Worm (Caenorhabditis elegans): ENCODE results near the gene txdc-9.

Gene txdc-9

ce11 chrIII:6389533-6389932, 42.4 kb upstream of the txdc-9 start, which contains the start of gene C16A3.2:
Gene C16A3.2, plus strand, starts transcription at chrIII:6389833.
- TF ChIP-seq lsl-1 (GFP tag; optimal IDR thresholded peaks at IDR 0.05) (peak; percentile 0), pha-4 (tag; optimal IDR thresholded peaks at IDR 0.05) (no peak)

ce11 chrIII:6390644-6391043, 41.3 kb upstream of the txdc-9 start, which contains the start of gene smrc-1:
Gene smrc-1, plus strand, starts transcription at chrIII:6390944.
- TF ChIP-seq nhr-179 (tag; optimal IDR thresholded peaks at IDR 0.05) (no peak), hrde-1 (tag; optimal IDR thresholded peaks at IDR 0.05; ENCODE audit: borderline replicate concordance) (no peak), ztf-25 (GFP tag; IDR thresholded peaks at IDR 0.05) (no peak), Y67H2A.10 (GFP tag; conservative IDR thresholded peaks at IDR 0.05) (no peak), somi-1 (GFP tag; optimal IDR thresholded peaks at IDR 0.05) (no peak), attf-3 (GFP tag; conservative IDR thresholded peaks at IDR 0.05) (no peak), T26A5.8 (tag; optimal IDR thresholded peaks at IDR 0.05) (no peak), B0261.1 (tag; optimal IDR thresholded peaks at IDR 0.05) (no peak), madf-6 (GFP tag; IDR thresholded peaks at IDR 0.05) (no peak), ztf-26 (tag; optimal IDR thresholded peaks at IDR 0.05) (no peak), F39B2.1 (GFP tag; IDR thresholded peaks at IDR 0.05) (no peak)

- peak; percentile 10 for TF ChIP-seq ama-1 (optimal IDR thresholded peaks at IDR 0.05)
- no peak for TF ChIP-seq ama-1 (GFP tag; optimal IDR thresholded peaks at IDR 0.05)
- no peak for TF ChIP-seq attf-5 (GFP tag; optimal IDR thresholded peaks at IDR 0.05)
These were observed 36.2 kb upstream of the txdc-9 start, which contains the start of gene oatr-1 for ce11 chrIII:6395706-6396232. Gene oatr-1, minus strand, starts transcription at chrIII:6396182.

ce11 chrIII:6396381-6396780, 35.6 kb upstream of the txdc-9 start:
- TF ChIP-seq attf-5 (GFP tag; optimal IDR thresholded peaks at IDR 0.05) (no peak), atf-7 (tag; optimal IDR thresholded peaks at IDR 0.05) (peak; percentile 57), nhr-80 (tag; optimal IDR thresholded peaks at IDR 0.05) (peak; percentile 82), nhr-179 (tag; optimal IDR thresholded peaks at IDR 0.05) (no peak), nhr-90 (tag; optimal IDR thresholded peaks at IDR 0.05) (no peak), let-607 (tag; optimal IDR thresholded peaks at IDR 0.05) (peak in 1 of 2 experiments; percentile 45), F10E7.11 (tag; optimal IDR thresholded peaks at IDR 0.05) (no peak), snpc-4 (GFP tag; optimal IDR thresholded peaks at IDR 0.05) (no peak), snpc-4 (tag; optimal IDR thresholded peaks at IDR 0.05) (no peak), hlh-12 (tag; optimal IDR thresholded peaks at IDR 0.05) (no peak), sdz-38 (tag; optimal IDR thresholded peaks at IDR 0.05) (no peak), B0035.1 (tag; optimal IDR thresholded peaks at IDR 0.05) (no peak), F23B12.7 (tag; optimal IDR thresholded peaks at IDR 0.05; ENCODE audit: insufficient read depth) (no peak), ceh-79 (tag; optimal IDR thresholded peaks at IDR 0.05) (no peak), egrh-3 (GFP tag; IDR thresholded peaks at IDR 0.05) (no peak), snpc-1.3 (tag; optimal IDR thresholded peaks at IDR 0.05; ENCODE audit: insufficient read depth) (no peak), F22D6.2 (tag; optimal IDR thresholded peaks at IDR 0.05) (peak; percentile 11), akir-1 (GFP tag; optimal IDR thresholded peaks at IDR 0.05) (no peak), egl-18 (GFP tag; IDR thresholded peaks at IDR 0.05) (no peak), K12H6.12 (tag; optimal IDR thresholded peaks at IDR 0.05) (no peak), ztf-26 (tag; optimal IDR thresholded peaks at IDR 0.05) (no peak), tlf-1 (GFP tag; optimal IDR thresholded peaks at IDR 0.05) (peak; percentile 10), hsf-1 (GFP tag; IDR thresholded peaks at IDR 0.05) (no peak), Y79H2A.3 (GFP tag; conservative IDR thresholded peaks at IDR 0.05) (no peak), aptf-3 (GFP tag; IDR thresholded peaks at IDR 0.05) (no peak), Y67H2A.10 (GFP tag; conservative IDR thresholded peaks at IDR 0.05) (no peak), F55B11.4 (tag; optimal IDR thresholded peaks at IDR 0.05; ENCODE audit: borderline replicate concordance, insufficient read depth) (no peak), cebp-2 (GFP tag; IDR thresholded peaks at IDR 0.05) (no peak), rec-8 (tag; optimal IDR thresholded peaks at IDR 0.05) (no peak), Y53F4B.3 (GFP tag; IDR thresholded peaks at IDR 0.05) (no peak), snpc-1.1 (tag; optimal IDR thresholded peaks at IDR 0.05; ENCODE audit: insufficient read depth) (no peak)
